Worm (Caenorhabditis elegans): Measurements from ENCODE around the gene ogdh-2.

DNA sequence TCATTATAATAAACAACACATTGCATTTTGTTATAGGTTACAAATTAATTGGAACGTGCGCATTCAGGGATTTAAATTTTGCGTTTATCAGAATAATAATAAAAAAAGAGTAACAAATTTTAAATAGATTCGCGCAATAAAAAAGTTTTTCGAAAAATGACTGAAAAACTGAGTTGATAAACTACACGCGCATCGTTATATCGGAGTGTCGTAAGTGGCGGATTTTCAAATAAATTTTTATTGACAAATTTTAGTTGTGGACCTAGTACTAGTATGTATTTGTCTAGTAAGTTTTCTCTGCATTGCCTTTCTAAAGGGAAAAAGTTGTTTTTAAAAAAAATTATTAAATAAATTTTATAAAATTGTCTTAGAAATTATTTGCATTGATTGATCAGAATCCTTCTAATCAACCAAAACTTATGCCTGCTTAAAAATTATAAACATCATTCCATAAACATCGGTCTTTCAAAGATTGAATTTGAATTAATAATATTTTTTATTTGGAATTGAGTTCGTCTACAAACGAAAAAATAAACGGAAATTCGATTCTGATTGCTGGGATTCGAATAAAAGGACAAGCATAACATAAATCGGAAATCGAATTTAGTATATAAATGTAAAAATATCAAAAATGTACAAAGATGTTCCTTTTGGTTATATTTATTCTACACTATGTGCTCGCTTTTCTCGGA is 9.9 kb upstream of the ogdh-2 start, which contains the start of gene srd-4:
- TF ChIP-seq sea-1 (GFP tag; conservative IDR thresholded peaks at IDR 0.05) (no peak), B0310.2 (tag; optimal IDR thresholded peaks at IDR 0.05) (no peak)
